Worm (Caenorhabditis elegans) whole organism, early embryonic: ENCODE measurements around the gene txt-4.

ENCODE experiments used
- B0310.2 ChIP-seq: sonication (generic microtip); optimal IDR thresholded peaks from 2 replicates; lab custom pipeline; 2016; ENCODE audit warnings: mild to moderate bottlenecking, missing genetic modification characterization, missing compliant biosample characterization
- F13C5.2 ChIP-seq: sonication (generic microtip); optimal IDR thresholded peaks from 2 replicates; lab custom pipeline; 2017; ENCODE audit warnings: mild to moderate bottlenecking, missing genetic modification characterization, inconsistent platforms, missing compliant biosample characterization
- aly-1 ChIP-seq: sonication (generic microtip); optimal IDR thresholded peaks from 2 replicates; lab custom pipeline; 2016; ENCODE audit warnings: missing genetic modification characterization, missing compliant biosample characterization
- ama-1 ChIP-seq: fragments of 150-350 bp; optimal IDR thresholded peaks from 2 replicates; lab custom pipeline; 2014
- ceh-13 ChIP-seq: fragments of 200-800 bp; sonication (Bioruptor generic); optimal IDR thresholded peaks from 2 replicates; lab custom pipeline; 2018; ENCODE audit warnings: mild to moderate bottlenecking, missing genetic modification characterization, missing compliant biosample characterization
- ceh-36 ChIP-seq: sonication (generic microtip); optimal IDR thresholded peaks from 2 replicates; lab custom pipeline; 2016; ENCODE audit warnings: missing genetic modification characterization, inconsistent platforms, missing compliant biosample characterization
- ets-7 ChIP-seq: sonication (generic microtip); optimal IDR thresholded peaks from 2 replicates; lab custom pipeline; 2016; ENCODE audit warnings: missing genotype, missing genetic modification characterization, missing compliant biosample characterization
- flt-1 ChIP-seq: fragments of 200-800 bp; sonication (Bioruptor generic); IDR thresholded peaks from 2 replicates; pipeline ENCODE4 v1.3.6; 2022; ENCODE audit warnings: missing genetic modification characterization, missing compliant biosample characterization
- hmbx-1 ChIP-seq: sonication (generic microtip); optimal IDR thresholded peaks from 2 replicates; lab custom pipeline; 2016; ENCODE audit warnings: mild to moderate bottlenecking, missing genetic modification characterization, missing compliant biosample characterization
- hmg-4 ChIP-seq: fragments of 200-800 bp; sonication (Bioruptor generic); optimal IDR thresholded peaks from 2 replicates; lab custom pipeline; 2018; ENCODE audit warnings: mild to moderate bottlenecking, missing genetic modification characterization, missing compliant biosample characterization
- hnd-1 ChIP-seq: sonication (generic microtip); optimal IDR thresholded peaks from 2 replicates; lab custom pipeline; 2016; ENCODE audit warnings: missing genetic modification characterization, missing compliant biosample characterization
- pes-1 ChIP-seq: fragments of 200-800 bp; sonication (Bioruptor generic); IDR thresholded peaks from 2 replicates; pipeline ENCODE4 v1.3.6; 2022; ENCODE audit warnings: missing genetic modification reagents, missing genetic modification characterization, missing compliant biosample characterization
- scrt-1 ChIP-seq: fragments of 200-800 bp; sonication (Bioruptor generic); IDR thresholded peaks from 2 replicates; pipeline ENCODE4 v1.3.6; 2022; ENCODE audit warnings: missing genetic modification characterization, missing compliant biosample characterization
- sea-1 ChIP-seq: fragments of 200-800 bp; sonication (Bioruptor generic); conservative IDR thresholded peaks from 2 replicates; pipeline ENCODE4 v1.3.6; 2022; ENCODE audit warnings: missing genetic modification characterization, missing compliant biosample characterization
- tbx-11 ChIP-seq: fragments of 200-800 bp; sonication (Bioruptor generic); IDR thresholded peaks from 2 replicates; pipeline ENCODE4 v1.3.6; 2022; ENCODE audit warnings: missing genetic modification characterization, missing compliant biosample characterization
- tbx-37 ChIP-seq: fragments of 200-800 bp; sonication (Bioruptor generic); conservative IDR thresholded peaks from 2 replicates; pipeline ENCODE4 v1.3.6; 2022; ENCODE audit warnings: missing genetic modification reagents, missing genetic modification characterization, missing compliant biosample characterization
- tra-4 ChIP-seq: sonication (generic microtip); optimal IDR thresholded peaks from 2 replicates; lab custom pipeline; 2017; ENCODE audit warnings: missing genetic modification characterization, missing compliant biosample characterization

The txt-4 gene

ce11 chrIV:1550131-1550530, 39.8 kb downstream of the txt-4 start, which contains the start of gene C34H4.5:
C34H4.5 (minus strand) TSS chrIV:1550231.
- TF ChIP-seq scrt-1 (GFP tag; lab: Robert Waterston, UW) (no peak), tbx-11 (no peak), aly-1 (tag; lab: Kevin White, UChicago) (no peak), hmbx-1 (tag; lab: Kevin White, UChicago) (no peak), flt-1 (GFP tag; lab: Robert Waterston, UW) (no peak), F13C5.2 (no peak), tbx-37 (GFP tag; lab: Robert Waterston, UW) (no peak), tra-4 (no peak), B0310.2 (tag; lab: Kevin White, UChicago) (no peak), hmg-4 (GFP tag; lab: Kevin White, UChicago) (no peak), ceh-13 (GFP tag; lab: Kevin White, UChicago) (no peak), ceh-36 (tag; lab: Kevin White, UChicago) (no peak)

ce11 chrIV:1550578-1550977, 40.2 kb downstream of the txt-4 start, which contains the start of gene tag-244:
tag-244 (plus strand) TSS chrIV:1550878.
- TF ChIP-seq sea-1 (GFP tag; lab: Robert Waterston, UW) (no peak), ceh-13 (GFP tag; lab: Kevin White, UChicago) (no peak), tra-4 (no peak), hnd-1 (tag; lab: Kevin White, UChicago) (no peak), tbx-37 (GFP tag; lab: Robert Waterston, UW) (no peak), aly-1 (tag; lab: Kevin White, UChicago) (no peak), F13C5.2 (no peak), tbx-11 (no peak), flt-1 (GFP tag; lab: Robert Waterston, UW) (no peak), ama-1 (lab: Kevin White, UChicago) (no peak), pes-1 (no peak), ceh-36 (tag; lab: Kevin White, UChicago) (no peak)

ce11 chrIV:1553195-1553918, 43.0 kb downstream of the txt-4 start, which contains the start of gene C34H4.2:
C34H4.2 (plus strand) TSS chrIV:1553752.
- TF ChIP-seq scrt-1 (GFP tag; lab: Robert Waterston, UW) (no peak), sea-1 (GFP tag; lab: Robert Waterston, UW) (no peak), flt-1 (GFP tag; lab: Robert Waterston, UW) (no peak), F13C5.2 (no peak), tbx-11 (no peak), tbx-37 (GFP tag; lab: Robert Waterston, UW) (no peak), B0310.2 (tag; lab: Kevin White, UChicago) (no peak), aly-1 (tag; lab: Kevin White, UChicago) (no peak), hmbx-1 (tag; lab: Kevin White, UChicago) (no peak)

- TF ChIP-seq ceh-13 (GFP tag; lab: Kevin White, UChicago) (no peak), F13C5.2 (no peak), ets-7 (no peak), tbx-11 (no peak), tra-4 (no peak), flt-1 (GFP tag; lab: Robert Waterston, UW) (no peak), ceh-36 (tag; lab: Kevin White, UChicago) (no peak), B0310.2 (tag; lab: Kevin White, UChicago) (no peak), ama-1 (lab: Kevin White, UChicago) (no peak), hmbx-1 (tag; lab: Kevin White, UChicago) (no peak), aly-1 (tag; lab: Kevin White, UChicago) (no peak)
Observed at ce11 chrIV:1555021-1555720, 44.8 kb downstream of the txt-4 start, which contains the start of gene C34H4.1. C34H4.1 (plus strand) TSS chrIV:1555579.

- no peak for TF ChIP-seq hmg-4 (GFP tag; lab: Kevin White, UChicago)
- TF ChIP-seq hnd-1 (tag; lab: Kevin White, UChicago), result no peak
- no peak for TF ChIP-seq pes-1
- no peak for TF ChIP-seq tra-4
- no peak for TF ChIP-seq hmbx-1 (tag; lab: Kevin White, UChicago)
- TF ChIP-seq B0310.2 (tag; lab: Kevin White, UChicago), result no peak
- no peak for TF ChIP-seq ceh-13 (GFP tag; lab: Kevin White, UChicago)
- no peak for TF ChIP-seq ets-7
- no peak for TF ChIP-seq ceh-36 (tag; lab: Kevin White, UChicago)
- no peak for TF ChIP-seq sea-1 (GFP tag; lab: Robert Waterston, UW)
- TF ChIP-seq tbx-11, result no peak
- no peak for TF ChIP-seq ama-1 (lab: Kevin White, UChicago)
- TF ChIP-seq tbx-37 (GFP tag; lab: Robert Waterston, UW), result no peak
- no peak for TF ChIP-seq scrt-1 (GFP tag; lab: Robert Waterston, UW)
- no peak for TF ChIP-seq F13C5.2
- no peak for TF ChIP-seq aly-1 (tag; lab: Kevin White, UChicago)
- TF ChIP-seq flt-1 (GFP tag; lab: Robert Waterston, UW), result no peak
Observed at ce11 chrIV:1559931-1560330, 49.6 kb downstream of the txt-4 start, which contains the start of gene Y41D4B.17. Y41D4B.17 (plus strand) TSS chrIV:1560104.

ce11 chrIV:1561884-1562283, 51.5 kb downstream of the txt-4 start, which contains the start of gene hpo-6:
hpo-6 (plus strand) TSS chrIV:1562184.
- no peak for TF ChIP-seq hnd-1 (tag; lab: Kevin White, UChicago)
- no peak for TF ChIP-seq ceh-13 (GFP tag; lab: Kevin White, UChicago)
- TF ChIP-seq scrt-1 (GFP tag; lab: Robert Waterston, UW), result no peak
- no peak for TF ChIP-seq ama-1 (lab: Kevin White, UChicago)
- no peak for TF ChIP-seq aly-1 (tag; lab: Kevin White, UChicago)
- TF ChIP-seq tra-4, result no peak
- no peak for TF ChIP-seq tbx-11
- no peak for TF ChIP-seq B0310.2 (tag; lab: Kevin White, UChicago)
- TF ChIP-seq tbx-37 (GFP tag; lab: Robert Waterston, UW), result no peak
- no peak for TF ChIP-seq F13C5.2
- no peak for TF ChIP-seq sea-1 (GFP tag; lab: Robert Waterston, UW)
